Worm (Caenorhabditis elegans) whole organism, mixed stage, embryonic: ENCODE measurements around the gene Y53F4B.11.

Source experiments
- lsy-2 ChIP-seq: fragments of 150-350 bp; optimal IDR thresholded peaks from 2 replicates; lab custom pipeline; 2014; ENCODE audit warnings: missing biosample characterization, missing genetic modification characterization
- snpc-4 ChIP-seq: fragments of 150-350 bp; optimal IDR thresholded peaks from 2 replicates; lab custom pipeline; 2014; ENCODE audit warnings: missing biosample characterization, missing genetic modification characterization
- ztf-11 ChIP-seq: fragments of 150-350 bp; optimal IDR thresholded peaks from 2 replicates; lab custom pipeline; 2014; ENCODE audit warnings: missing biosample characterization, missing genetic modification characterization

DNA sequence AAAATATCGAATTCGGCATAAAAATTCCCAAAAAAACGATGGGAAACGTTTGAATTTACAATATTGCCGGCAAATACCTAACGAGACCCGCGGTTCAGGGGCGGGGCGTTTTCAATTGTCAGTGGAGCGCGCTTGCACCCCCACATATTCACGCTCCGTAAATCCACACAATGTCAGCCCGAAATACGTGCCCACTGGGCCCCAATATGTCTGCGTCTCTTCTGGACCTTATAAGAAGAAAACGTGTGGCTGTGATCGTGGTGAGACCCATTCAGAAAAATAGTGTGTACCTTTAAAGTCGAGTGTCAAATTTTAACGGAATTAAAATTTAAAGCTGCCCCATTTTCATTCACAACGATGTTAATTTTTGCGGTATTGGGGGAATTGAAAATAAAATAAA is 6.0 kb upstream of the Y53F4B.11 start:
- TF ChIP-seq lsy-2 (tag; lab: Kevin White, UChicago) (no peak), ztf-11 (tag; lab: Kevin White, UChicago) (no peak), snpc-4 (tag; lab: Kevin White, UChicago) (no peak)
